Fruit fly (Drosophila melanogaster) whole organism, wandering third instar larva: Measurements from ENCODE around the gene CG3301.
A peak's percentile ranks its signal among the peaks of the same experiment; 100 is the strongest.

Experiments
- CG32264 ChIP-seq: fragments of 200-800 bp; sonication (Bioruptor generic); optimal IDR thresholded peaks from 2 replicates; lab custom pipeline; 2016; ENCODE audit warnings: missing biosample characterization, missing genetic modification characterization
- CG9705 ChIP-seq: fragments of 200-800 bp; sonication (Bioruptor generic); optimal IDR thresholded peaks from 2 replicates; lab custom pipeline; 2018; ENCODE audit warnings: missing biosample characterization, mild to moderate bottlenecking, missing genetic modification characterization
- CrebA ChIP-seq: fragments of 200-800 bp; sonication (Bioruptor generic); optimal IDR thresholded peaks from 2 replicates; lab custom pipeline; 2016; ENCODE audit warnings: missing biosample characterization, mild to moderate bottlenecking, missing genetic modification characterization, borderline replicate concordance
- Dfd ChIP-seq: fragments of >200 bp; optimal IDR thresholded peaks from 2 replicates; lab custom pipeline; 2017; ENCODE audit warnings: missing biosample characterization, missing genetic modification characterization
- Dif ChIP-seq: fragments of 200-275, 200-300 bp; sonication (Bioruptor generic); optimal IDR thresholded peaks from 2 replicates; lab custom pipeline; 2018; ENCODE audit warnings: missing biosample characterization, missing genetic modification characterization; ENCODE audit not compliant: partially characterized antibody
- GATAd ChIP-seq: sonication (Bioruptor generic); optimal IDR thresholded peaks from 2 replicates; lab custom pipeline; 2016; ENCODE audit warnings: missing biosample characterization, missing genetic modification characterization
- HLH106 ChIP-seq: fragments of 200-800 bp; optimal IDR thresholded peaks from 3 replicates; lab custom pipeline; 2019; ENCODE audit warnings: missing biosample characterization, mild to moderate bottlenecking, missing genetic modification characterization, moderate library complexity
- Hr83 ChIP-seq: fragments of 200-300 bp; sonication (Bioruptor generic); optimal IDR thresholded peaks from 2 replicates; lab custom pipeline; 2016; ENCODE audit warnings: missing biosample characterization, mild to moderate bottlenecking, missing genetic modification characterization, moderate library complexity; ENCODE audit not compliant: poor library complexity, severe bottlenecking
- Jra ChIP-seq: sonication (Bioruptor generic); optimal IDR thresholded peaks from 2 replicates; lab custom pipeline; 2016; ENCODE audit warnings: missing biosample characterization, missing genetic modification characterization
- Mio ChIP-seq: sonication (Bioruptor generic); optimal IDR thresholded peaks from 2 replicates; lab custom pipeline; 2016; ENCODE audit warnings: missing biosample characterization, missing genetic modification characterization
- N ChIP-seq: fragments of >200 bp; optimal IDR thresholded peaks from 2 replicates; lab custom pipeline; 2018; ENCODE audit warnings: missing biosample characterization, missing external identifiers, missing genetic modification characterization
- OdsH ChIP-seq: fragments of 200-800 bp; sonication (Bioruptor generic); optimal IDR thresholded peaks from 2 replicates; lab custom pipeline; 2016; ENCODE audit warnings: missing biosample characterization, mild to moderate bottlenecking, missing genetic modification characterization
- Rel ChIP-seq, 2 experiments: fragments of 200-800 bp; sonication (Bioruptor generic) in 1 of 2; optimal IDR thresholded peaks; 2 replicates in 1 of 2; 3 replicates in 1 of 2; lab custom pipeline; 2016 to 2019; ENCODE audit warnings: mild to moderate bottlenecking in 2 of 2, missing biosample characterization in 2 of 2, missing genetic modification characterization in 2 of 2, moderate library complexity in 1 of 2
- Sp1 ChIP-seq: fragments of 200-800 bp; sonication (Bioruptor generic); optimal IDR thresholded peaks from 3 replicates; lab custom pipeline; 2019; ENCODE audit warnings: missing biosample characterization, mild to moderate bottlenecking, missing genetic modification characterization, moderate library complexity
- Vsx2 ChIP-seq: fragments of 200-300, 225-300 bp; sonication (Bioruptor generic); optimal IDR thresholded peaks from 2 replicates; lab custom pipeline; 2018; ENCODE audit warnings: missing biosample characterization, missing genetic modification characterization; ENCODE audit not compliant: partially characterized antibody
- br ChIP-seq: fragments of 200-800 bp; sonication (Bioruptor generic); optimal IDR thresholded peaks from 2 replicates; lab custom pipeline; 2016; ENCODE audit warnings: missing biosample characterization, missing genetic modification characterization
- brk ChIP-seq: fragments of 200-800 bp; sonication (Bioruptor generic); optimal IDR thresholded peaks from 2 replicates; lab custom pipeline; 2016; ENCODE audit warnings: missing biosample characterization, mild to moderate bottlenecking, missing genetic modification characterization
- dl ChIP-seq, 2 experiments: fragments of 175-275, 200-275 bp in 1 of 2; fragments of 200-275 bp in 1 of 2; sonication (Bioruptor generic); optimal IDR thresholded peaks; lab custom pipeline; 2018; ENCODE audit warnings: mild to moderate bottlenecking in 2 of 2, missing biosample characterization in 2 of 2, missing genetic modification characterization in 2 of 2, moderate library complexity in 2 of 2; ENCODE audit not compliant: partially characterized antibody in 2 of 2, insufficient read depth in 1 of 2
- dmrt93B ChIP-seq: fragments of 200-800 bp; sonication (Bioruptor generic); optimal IDR thresholded peaks from 2 replicates; lab custom pipeline; 2018; ENCODE audit warnings: missing biosample characterization, mild to moderate bottlenecking, missing genetic modification characterization
- foxo ChIP-seq, 2 experiments: fragments of 200-800 bp; sonication (Bioruptor generic); optimal IDR thresholded peaks; 2 replicates in 1 of 2; 3 replicates in 1 of 2; lab custom pipeline; 2016 to 2017; ENCODE audit warnings: missing biosample characterization in 2 of 2, missing genetic modification characterization in 2 of 2
- h ChIP-seq: fragments of 200-800 bp; sonication (Bioruptor generic); optimal IDR thresholded peaks from 3 replicates; lab custom pipeline; 2016; ENCODE audit warnings: missing biosample characterization, mild to moderate bottlenecking, missing genetic modification characterization
- jim ChIP-seq: fragments of 175-275, 200-325 bp; sonication (Bioruptor generic); optimal IDR thresholded peaks from 2 replicates; lab custom pipeline; 2016; ENCODE audit warnings: missing biosample characterization, mild to moderate bottlenecking, missing genetic modification characterization
- lola ChIP-seq: fragments of >200 bp; optimal IDR thresholded peaks from 2 replicates; lab custom pipeline; 2017; ENCODE audit warnings: missing biosample characterization, missing genetic modification characterization
- pan ChIP-seq: fragments of >200 bp; optimal IDR thresholded peaks from 2 replicates; lab custom pipeline; 2017
- psq ChIP-seq: fragments of 200-800 bp; sonication (Bioruptor generic); optimal IDR thresholded peaks from 3 replicates; lab custom pipeline; 2017; ENCODE audit warnings: missing biosample characterization, mild to moderate bottlenecking, missing genetic modification characterization, moderate library complexity
- rgr ChIP-seq: fragments of 200-800 bp; sonication (Bioruptor generic); optimal IDR thresholded peaks from 3 replicates; lab custom pipeline; 2016; ENCODE audit warnings: missing biosample characterization, mild to moderate bottlenecking, missing genetic modification characterization
- sage ChIP-seq: fragments of 200-800 bp; sonication (Bioruptor generic); optimal IDR thresholded peaks from 2 replicates; lab custom pipeline; 2016; ENCODE audit warnings: missing biosample characterization, mild to moderate bottlenecking, missing genetic modification characterization
- sv ChIP-seq: fragments of 200-800 bp; sonication (Bioruptor generic); optimal IDR thresholded peaks from 3 replicates; lab custom pipeline; 2016; ENCODE audit warnings: missing biosample characterization, missing genetic modification characterization
- tai ChIP-seq: sonication (Bioruptor generic); optimal IDR thresholded peaks from 2 replicates; lab custom pipeline; 2016; ENCODE audit warnings: missing biosample characterization, missing genetic modification characterization
- usp ChIP-seq: fragments of >200 bp; optimal IDR thresholded peaks from 2 replicates; lab custom pipeline; 2017; ENCODE audit warnings: missing biosample characterization, missing genetic modification characterization
- woc ChIP-seq: sonication (Bioruptor generic); optimal IDR thresholded peaks from 2 replicates; lab custom pipeline; 2016; ENCODE audit warnings: missing biosample characterization, mild to moderate bottlenecking, missing genetic modification characterization

Gene CG3301

dm6 chr3R:21268873-21269272 is 7.2 kb downstream of the CG3301 start, which contains the start of gene Rab1 (continued):
- TF ChIP-seq Hr83 (GFP tag; lab: Kevin White, UChicago) (peak; percentile 90), psq (GFP tag; lab: Kevin White, UChicago) (peak; percentile 39), N (no peak), h (GFP tag; lab: Kevin White, UChicago) (peak; percentile 75)
- TF ChIP-seq, all 38 proteins: peak for 18

- no peak for TF ChIP-seq Hr83 (GFP tag; lab: Kevin White, UChicago)
- TF ChIP-seq woc (GFP tag; lab: Kevin White, UChicago), result no peak
- TF ChIP-seq Jra, result no peak
- TF ChIP-seq Rel (GFP tag; optimal IDR thresholded peaks at IDR 0.05; lab: Kevin White, UChicago), result no peak
- no peak for TF ChIP-seq Rel (tag; optimal IDR thresholded peaks at IDR 0.05; lab: Kevin White, UChicago)
- TF ChIP-seq tai, result no peak
- no peak for TF ChIP-seq pan (lab: Kevin White, UChicago)
- no peak for TF ChIP-seq GATAd
- TF ChIP-seq Vsx2 (GFP tag; lab: Kevin White, UChicago), result no peak
- no peak for TF ChIP-seq lola (GFP tag; lab: Kevin White, UChicago)
- no peak for TF ChIP-seq OdsH
- no peak for TF ChIP-seq br (GFP tag; lab: Kevin White, UChicago)
- no peak for TF ChIP-seq sv
- no peak for TF ChIP-seq psq (GFP tag; lab: Kevin White, UChicago)
- no peak for TF ChIP-seq CG9705
- TF ChIP-seq Sp1 (GFP tag; lab: Kevin White, UChicago), result no peak
- no peak for TF ChIP-seq N
- TF ChIP-seq CrebA (GFP tag; lab: Kevin White, UChicago), result no peak
- TF ChIP-seq sage (GFP tag; lab: Kevin White, UChicago), result no peak
- no peak for TF ChIP-seq usp (GFP tag; lab: Kevin White, UChicago)
Measured at dm6 chr3R:21267972-21268512, 8.0 kb downstream of the CG3301 start.

dm6 chr3R:21263177-21263576 is 12.9 kb downstream of the CG3301 start:
- no peak for TF ChIP-seq brk
- TF ChIP-seq CG32264 (GFP tag; lab: Kevin White, UChicago), result no peak
- TF ChIP-seq Dif, result no peak
- TF ChIP-seq Hr83 (GFP tag; lab: Kevin White, UChicago), result peak; percentile 19
- no peak for TF ChIP-seq br (GFP tag; lab: Kevin White, UChicago)
- no peak for TF ChIP-seq Dfd (GFP tag; lab: Kevin White, UChicago)
- TF ChIP-seq Rel (GFP tag; optimal IDR thresholded peaks at IDR 0.05; lab: Kevin White, UChicago), result no peak
- TF ChIP-seq Rel (tag; optimal IDR thresholded peaks at IDR 0.05; lab: Kevin White, UChicago), result no peak
- no peak for TF ChIP-seq h (GFP tag; lab: Kevin White, UChicago)
- peak; percentile 25 for TF ChIP-seq rgr (GFP tag; lab: Kevin White, UChicago)
- TF ChIP-seq GATAd, result no peak
- no peak for TF ChIP-seq OdsH
- TF ChIP-seq CrebA (GFP tag; lab: Kevin White, UChicago), result no peak

DNA sequence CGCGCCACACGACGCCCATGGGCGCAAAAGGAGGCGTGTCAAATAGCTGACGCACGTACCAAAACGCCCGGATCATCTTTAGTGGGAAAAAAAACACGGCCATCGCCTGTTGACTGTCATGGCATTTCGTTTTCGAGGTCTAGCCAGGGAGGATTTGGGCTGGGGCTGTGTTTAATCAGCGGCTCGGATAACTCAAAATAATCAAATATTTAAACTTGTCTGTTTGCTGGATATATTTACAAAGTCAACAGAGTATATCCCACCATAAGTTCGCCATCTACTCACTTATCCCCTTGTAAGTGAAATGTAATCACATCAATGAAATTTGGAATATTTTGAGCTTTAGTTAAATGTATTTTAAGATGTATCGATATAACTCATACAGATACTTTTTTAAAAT is 15.3 kb downstream of the CG3301 start:
- TF ChIP-seq dmrt93B (GFP tag; lab: Kevin White, UChicago) (no peak), N (no peak), tai (no peak), CG32264 (GFP tag; lab: Kevin White, UChicago) (no peak), rgr (GFP tag; lab: Kevin White, UChicago) (peak; percentile 73), Mio (GFP tag; lab: Kevin White, UChicago) (no peak), dl (GFP tag; optimal IDR thresholded peaks at IDR 0.05; lab: Kevin White, UChicago; ENCODE audit: insufficient read depth in 1 of 2, partially characterized antibody in 2 of 2) (no peak), pan (lab: Kevin White, UChicago) (no peak), Sp1 (GFP tag; lab: Kevin White, UChicago) (peak; percentile 8), psq (GFP tag; lab: Kevin White, UChicago) (no peak), jim (GFP tag; lab: Kevin White, UChicago) (no peak), h (GFP tag; lab: Kevin White, UChicago) (peak; percentile 76), Hr83 (GFP tag; lab: Kevin White, UChicago) (peak; percentile 86), sv (no peak), HLH106 (tag; lab: Kevin White, UChicago) (no peak), brk (peak; percentile 7), woc (GFP tag; lab: Kevin White, UChicago) (no peak), foxo (GFP tag; optimal IDR thresholded peaks at IDR 0.05; lab: Kevin White, UChicago) (no peak), CrebA (GFP tag; lab: Kevin White, UChicago) (no peak), OdsH (peak; percentile 50), GATAd (no peak), usp (GFP tag; lab: Kevin White, UChicago) (no peak), Dif (no peak)
